Fruit fly (Drosophila melanogaster) whole organism, wandering third instar larva: ENCODE data around the gene Z600.

Experiments used
- Hr78 ChIP-seq: fragments of >200 bp; optimal IDR thresholded peaks from 2 replicates; lab custom pipeline; 2017; ENCODE audit warnings: missing biosample characterization, missing genetic modification characterization
- Mio ChIP-seq: sonication (Bioruptor generic); optimal IDR thresholded peaks from 2 replicates; lab custom pipeline; 2016; ENCODE audit warnings: missing biosample characterization, missing genetic modification characterization
- foxo ChIP-seq, 2 experiments: fragments of 200-800 bp; sonication (Bioruptor generic); optimal IDR thresholded peaks; 2 replicates in 1 of 2; 3 replicates in 1 of 2; lab custom pipeline; 2016 to 2017; ENCODE audit warnings: missing biosample characterization in 2 of 2, missing genetic modification characterization in 2 of 2
- h ChIP-seq: fragments of 200-800 bp; sonication (Bioruptor generic); optimal IDR thresholded peaks from 3 replicates; lab custom pipeline; 2016; ENCODE audit warnings: missing biosample characterization, mild to moderate bottlenecking, missing genetic modification characterization
- psq ChIP-seq: fragments of 200-800 bp; sonication (Bioruptor generic); optimal IDR thresholded peaks from 3 replicates; lab custom pipeline; 2017; ENCODE audit warnings: missing biosample characterization, mild to moderate bottlenecking, missing genetic modification characterization, moderate library complexity
- tai ChIP-seq: sonication (Bioruptor generic); optimal IDR thresholded peaks from 2 replicates; lab custom pipeline; 2016; ENCODE audit warnings: missing biosample characterization, missing genetic modification characterization
- usp ChIP-seq: fragments of >200 bp; optimal IDR thresholded peaks from 2 replicates; lab custom pipeline; 2017; ENCODE audit warnings: missing biosample characterization, missing genetic modification characterization

DNA sequence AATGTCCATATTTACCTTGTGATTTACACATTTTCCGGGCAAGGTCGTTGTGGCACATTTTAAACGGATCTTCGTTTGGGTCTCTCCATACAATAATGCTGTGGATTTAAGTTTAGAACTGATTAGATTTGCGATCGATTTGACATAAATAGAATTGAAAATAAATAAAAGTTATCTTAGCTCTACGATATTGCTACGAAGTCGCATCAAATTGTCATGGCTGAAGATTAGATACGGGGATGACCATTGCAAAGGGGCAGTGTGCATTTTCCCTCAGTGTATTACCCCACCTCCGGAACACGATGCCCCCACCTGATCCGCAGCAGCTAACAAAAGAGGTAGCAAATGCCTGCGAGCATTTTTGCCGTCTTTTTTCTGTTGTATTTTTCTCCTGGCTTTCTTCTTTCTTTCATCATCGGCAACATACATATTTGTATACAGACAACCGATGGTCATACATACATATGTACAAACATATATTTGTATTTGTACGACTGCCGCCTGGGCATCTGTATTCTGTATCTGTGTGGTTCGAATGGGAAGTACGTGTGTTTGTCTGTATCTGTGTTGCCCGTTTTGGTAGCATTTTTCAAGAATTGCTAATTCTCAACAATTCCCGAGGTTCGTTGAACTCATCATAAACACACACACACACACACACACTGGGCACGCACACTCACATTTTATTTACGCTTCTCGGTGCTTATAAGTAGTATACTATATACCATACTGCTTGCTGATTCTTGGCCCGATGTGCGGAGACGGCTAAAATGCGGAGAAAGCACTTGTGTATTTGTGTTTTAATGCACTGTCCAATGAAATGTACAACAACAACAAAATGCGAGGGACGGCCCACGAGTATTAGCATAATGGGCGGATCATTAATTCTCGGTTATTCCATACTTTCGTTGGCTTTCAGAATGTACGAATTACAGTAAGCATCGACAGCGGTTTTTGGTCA lies 35.9 kb downstream of the Z600 start:
- TF ChIP-seq foxo (GFP tag; optimal IDR thresholded peaks at IDR 0.05; lab: Kevin White, UChicago) (peak in 1 of 2 experiments; percentile 39), Mio (GFP tag; lab: Kevin White, UChicago) (no peak), usp (no peak), Hr78 (GFP tag; lab: Kevin White, UChicago) (no peak), tai (GFP tag; lab: Kevin White, UChicago) (no peak), h (GFP tag; lab: Kevin White, UChicago) (no peak), psq (GFP tag; lab: Kevin White, UChicago) (peak; percentile 53)
